Worm (Caenorhabditis elegans): ENCODE results near the gene sdz-8.

ce11 chrV:11520215-11520614, 4.2 kb upstream of the sdz-8 start, which contains the start of the genes C55A6.11 and C55A6.7:
- TF ChIP-seq lsy-2 (tag; optimal IDR thresholded peaks at IDR 0.05) (no peak), unc-62 (GFP tag; optimal IDR thresholded peaks at IDR 0.05) (no peak), C34F6.9 (tag; optimal IDR thresholded peaks at IDR 0.05) (no peak), lin-13 (GFP tag; optimal IDR thresholded peaks at IDR 0.05) (no peak), alr-1 (tag; optimal IDR thresholded peaks at IDR 0.05) (no peak)

Data from whole organism, L2 larva.